Worm (Caenorhabditis elegans): ENCODE measurements around the gene B0348.10.

ce11 chrV:53286-53685 lies 44.7 kb upstream of the B0348.10 start:
- TF ChIP-seq F37B4.10 (GFP tag; IDR thresholded peaks at IDR 0.05) (no peak), unc-130 (GFP tag; optimal IDR thresholded peaks at IDR 0.05) (peak; percentile 41)

Measured in whole organism, young adult.